Worm (Caenorhabditis elegans) whole organism, L4 larva: Measurements from ENCODE around the gene F25B3.4.

ENCODE experiments used
- F37D6.2 ChIP-seq: sonication (generic microtip); optimal IDR thresholded peaks from 2 replicates; lab custom pipeline; 2016; ENCODE audit warnings: mild to moderate bottlenecking, missing genetic modification characterization, missing compliant biosample characterization
- R02D3.7 ChIP-seq: fragments of 150-350 bp; sonication (generic microtip); optimal IDR thresholded peaks from 3 replicates; lab custom pipeline; 2014; ENCODE audit warnings: missing biosample characterization, missing genetic modification characterization
- T20F7.1 ChIP-seq: fragments of 200-800 bp; sonication (Bioruptor generic); optimal IDR thresholded peaks from 2 replicates; lab custom pipeline; 2018; ENCODE audit warnings: mild to moderate bottlenecking, missing genetic modification characterization, missing compliant biosample characterization
- T26A8.4 ChIP-seq: fragments of 200-800 bp; sonication (Bioruptor generic); IDR thresholded peaks from 2 replicates; pipeline ENCODE4 v1.3.6; 2022; ENCODE audit warnings: missing genetic modification characterization, missing compliant biosample characterization
- aha-1 ChIP-seq: fragments of 150-350 bp; peaks from one replicate; lab custom pipeline; 2014; ENCODE audit warnings: missing biosample characterization, missing genetic modification characterization
- attf-4 ChIP-seq: sonication (generic microtip); optimal IDR thresholded peaks from 3 replicates; lab custom pipeline; 2017; ENCODE audit warnings: missing biosample characterization, missing genetic modification characterization
- ceh-20 ChIP-seq: fragments of 200-800 bp; sonication (Bioruptor generic); IDR thresholded peaks from 2 replicates; pipeline ENCODE4 v1.3.6; 2022; ENCODE audit warnings: missing genetic modification reagents, missing genetic modification characterization, missing compliant biosample characterization
- ceh-28 ChIP-seq: fragments of 150-350 bp; optimal IDR thresholded peaks from 2 replicates; lab custom pipeline; 2014; ENCODE audit warnings: missing biosample characterization, missing genetic modification reagents, missing genetic modification characterization
- ces-1 ChIP-seq: fragments of 150-350 bp; sonication (generic microtip); optimal IDR thresholded peaks from 4 replicates; lab custom pipeline; 2014; ENCODE audit warnings: missing biosample characterization, missing genetic modification reagents, missing genetic modification characterization
- ctbp-1 ChIP-seq: fragments of 200-800 bp; sonication (Bioruptor generic); IDR thresholded peaks from 2 replicates; pipeline ENCODE4 v1.3.6; 2022; ENCODE audit warnings: missing genetic modification reagents, missing genetic modification characterization, missing compliant biosample characterization
- daf-16 ChIP-seq, 3 experiments: sonication (generic microtip); optimal IDR thresholded peaks; 2 replicates each; lab custom pipeline; 2016 to 2017; ENCODE audit warnings: missing genetic modification characterization in 3 of 3, missing genetic modification reagents in 3 of 3, mild to moderate bottlenecking in 2 of 3, missing compliant biosample characterization in 2 of 3, missing biosample characterization in 1 of 3, moderate library complexity in 1 of 3
- dpl-1 ChIP-seq: fragments of 150-350 bp; optimal IDR thresholded peaks from 2 replicates; lab custom pipeline; 2014; ENCODE audit warnings: missing biosample characterization, missing genetic modification reagents, missing genetic modification characterization
- duxl-1 ChIP-seq: sonication (generic microtip); optimal IDR thresholded peaks from 2 replicates; lab custom pipeline; 2016; ENCODE audit warnings: mild to moderate bottlenecking, missing genetic modification characterization, moderate library complexity, missing compliant biosample characterization; ENCODE audit not compliant: poor library complexity
- dve-1 ChIP-seq: sonication (generic microtip); optimal IDR thresholded peaks from 2 replicates; lab custom pipeline; 2017; ENCODE audit warnings: antibody characterized with exemption, mild to moderate bottlenecking, missing genetic modification characterization, missing compliant biosample characterization; ENCODE audit not compliant: insufficient read depth
- egl-43 ChIP-seq: fragments of 200-800 bp; sonication (Bioruptor generic); IDR thresholded peaks from 2 replicates; pipeline ENCODE4 v1.3.6; 2022; ENCODE audit warnings: missing genetic modification reagents, missing genetic modification characterization, missing compliant biosample characterization
- fos-1 ChIP-seq: fragments of 150-350 bp; optimal IDR thresholded peaks from 2 replicates; lab custom pipeline; 2014; ENCODE audit warnings: missing biosample characterization, missing genetic modification characterization
- hif-1 ChIP-seq, 2 experiments: sonication (generic microtip); optimal IDR thresholded peaks; 2 replicates each; lab custom pipeline; 2016 to 2017; ENCODE audit warnings: missing compliant biosample characterization in 2 of 2, missing genetic modification characterization in 2 of 2, missing genetic modification reagents in 2 of 2, missing genotype in 2 of 2, mild to moderate bottlenecking in 1 of 2
- hlh-11 ChIP-seq: fragments of 200-800 bp; sonication (Bioruptor generic); optimal IDR thresholded peaks from 2 replicates; lab custom pipeline; 2018; ENCODE audit warnings: mild to moderate bottlenecking, missing genetic modification characterization, missing compliant biosample characterization
- hlh-30 ChIP-seq: sonication (generic microtip); optimal IDR thresholded peaks from 2 replicates; lab custom pipeline; 2017; ENCODE audit warnings: antibody characterized with exemption, mild to moderate bottlenecking, missing genetic modification characterization, missing compliant biosample characterization; ENCODE audit not compliant: insufficient read depth
- lin-13 ChIP-seq: fragments of 150-350 bp; optimal IDR thresholded peaks from 2 replicates; lab custom pipeline; 2014; ENCODE audit warnings: missing biosample characterization, missing genetic modification reagents, missing genetic modification characterization
- lin-15B ChIP-seq: fragments of 150-350 bp; sonication (generic microtip); optimal IDR thresholded peaks from 3 replicates; lab custom pipeline; 2014; ENCODE audit warnings: missing biosample characterization, missing genetic modification characterization
- lin-29 ChIP-seq: fragments of 200-800 bp; sonication (Bioruptor generic); IDR thresholded peaks from 2 replicates; pipeline ENCODE4 v1.3.6; 2022; ENCODE audit warnings: missing genetic modification reagents, missing genetic modification characterization, missing compliant biosample characterization
- lin-38 ChIP-seq: fragments of 200-800 bp; sonication (Bioruptor generic); IDR thresholded peaks from 2 replicates; pipeline ENCODE4 v1.3.6; 2022; ENCODE audit warnings: missing genetic modification reagents, missing genetic modification characterization, missing compliant biosample characterization
- lir-3 ChIP-seq: sonication (generic microtip); optimal IDR thresholded peaks from 2 replicates; lab custom pipeline; 2016; ENCODE audit warnings: mild to moderate bottlenecking, missing genetic modification characterization, missing compliant biosample characterization
- lsy-2 ChIP-seq, 2 experiments: fragments of 150-350 bp in 1 of 2; sonication (generic microtip) in 1 of 2; optimal IDR thresholded peaks; 2 replicates each; lab custom pipeline; 2014 to 2017; ENCODE audit warnings: missing biosample characterization in 2 of 2, missing genetic modification characterization in 2 of 2
- mdt-29 ChIP-seq: fragments of 200-800 bp; sonication (Bioruptor generic); IDR thresholded peaks from 2 replicates; pipeline ENCODE4 v1.3.6; 2022; ENCODE audit warnings: missing genetic modification reagents, missing genetic modification characterization, missing compliant biosample characterization
- mep-1 ChIP-seq: fragments of 150-350 bp; sonication (generic microtip); optimal IDR thresholded peaks from 3 replicates; lab custom pipeline; 2014; ENCODE audit warnings: missing biosample characterization, missing genetic modification characterization
- mes-2 ChIP-seq: sonication (generic microtip); optimal IDR thresholded peaks from 2 replicates; lab custom pipeline; 2016; ENCODE audit warnings: missing genotype, mild to moderate bottlenecking, missing genetic modification characterization, missing compliant biosample characterization; ENCODE audit not compliant: poor library complexity, severe bottlenecking
- nhr-10 ChIP-seq: fragments of 150-350 bp; optimal IDR thresholded peaks from 2 replicates; lab custom pipeline; 2014; ENCODE audit warnings: missing biosample characterization, missing genetic modification characterization
- nhr-11 ChIP-seq: fragments of 150-350 bp; optimal IDR thresholded peaks from 2 replicates; lab custom pipeline; 2014; ENCODE audit warnings: missing biosample characterization, missing genetic modification characterization
- nhr-237 ChIP-seq: sonication (generic microtip); optimal IDR thresholded peaks from 2 replicates; lab custom pipeline; 2017; ENCODE audit warnings: missing biosample characterization, missing genetic modification characterization
- nhr-48 ChIP-seq: sonication (generic microtip); optimal IDR thresholded peaks from 2 replicates; lab custom pipeline; 2016; ENCODE audit warnings: mild to moderate bottlenecking, missing genetic modification characterization, missing compliant biosample characterization
- nhr-77 ChIP-seq: fragments of 150-350 bp; optimal IDR thresholded peaks from 2 replicates; lab custom pipeline; 2014; ENCODE audit warnings: missing biosample characterization, missing genetic modification characterization
- pha-4 ChIP-seq, 2 experiments: fragments of 150-350 bp in 1 of 2; fragments of 200-800 bp in 1 of 2; sonication (Bioruptor generic) in 1 of 2; IDR thresholded peaks in 1 of 2; optimal IDR thresholded peaks in 1 of 2; 2 replicates each; pipeline versions ENCODE4 v1.3.6 to Lab custom; 2014 to 2022; ENCODE audit warnings: missing genetic modification characterization in 2 of 2, missing genetic modification reagents in 2 of 2, missing biosample characterization in 1 of 2, missing compliant biosample characterization in 1 of 2
- pqm-1 ChIP-seq: sonication (generic microtip); optimal IDR thresholded peaks from 2 replicates; lab custom pipeline; 2017; ENCODE audit warnings: missing biosample characterization, missing genetic modification characterization
- rbr-2 ChIP-seq: sonication (generic microtip); optimal IDR thresholded peaks from 2 replicates; lab custom pipeline; 2016; ENCODE audit warnings: missing genotype, missing genetic modification characterization, missing compliant biosample characterization
- saeg-2 ChIP-seq: fragments of 200-800 bp; sonication (Bioruptor generic); IDR thresholded peaks from 2 replicates; pipeline ENCODE4 v1.3.6; 2022; ENCODE audit warnings: missing genetic modification reagents, missing genetic modification characterization, missing compliant biosample characterization
- sdz-12 ChIP-seq: fragments of 200-800 bp; sonication (Bioruptor generic); optimal IDR thresholded peaks from 2 replicates; lab custom pipeline; 2018; ENCODE audit warnings: mild to moderate bottlenecking, missing genetic modification characterization, missing compliant biosample characterization
- set-16 ChIP-seq: fragments of 200-800 bp; sonication (Bioruptor generic); IDR thresholded peaks from 2 replicates; pipeline ENCODE4 v1.3.6; 2022; ENCODE audit warnings: missing genetic modification reagents, missing genetic modification characterization, missing compliant biosample characterization
- snpc-1.2 ChIP-seq: fragments of 200-800 bp; sonication (Bioruptor generic); IDR thresholded peaks from 2 replicates; pipeline ENCODE4 v1.3.6; 2022; ENCODE audit warnings: missing genetic modification reagents, missing genetic modification characterization, missing compliant biosample characterization
- spr-1 ChIP-seq: sonication (generic microtip); optimal IDR thresholded peaks from 2 replicates; lab custom pipeline; 2016; ENCODE audit warnings: mild to moderate bottlenecking, missing genetic modification characterization, missing compliant biosample characterization
- spr-3 ChIP-seq: fragments of 200-800 bp; sonication (Bioruptor generic); optimal IDR thresholded peaks from 2 replicates; lab custom pipeline; 2018; ENCODE audit warnings: mild to moderate bottlenecking, missing genetic modification characterization, missing compliant biosample characterization
- tag-97 ChIP-seq: fragments of 200-800 bp; sonication (Bioruptor generic); IDR thresholded peaks from 2 replicates; pipeline ENCODE4 v1.3.6; 2022; ENCODE audit warnings: missing genetic modification characterization, missing compliant biosample characterization
- unc-130 ChIP-seq: sonication (generic microtip); optimal IDR thresholded peaks from 2 replicates; lab custom pipeline; 2016; ENCODE audit warnings: missing genetic modification reagents, missing genetic modification characterization, missing compliant biosample characterization
- unc-39 ChIP-seq: sonication (generic microtip); optimal IDR thresholded peaks from 2 replicates; lab custom pipeline; 2017; ENCODE audit warnings: missing biosample characterization, missing genetic modification characterization
- vab-7 ChIP-seq: fragments of 200-800 bp; sonication (Bioruptor generic); IDR thresholded peaks from 2 replicates; pipeline ENCODE4 v1.3.6; 2022; ENCODE audit warnings: missing genetic modification reagents, missing genetic modification characterization, missing compliant biosample characterization
- zag-1 ChIP-seq: fragments of 150-350 bp; optimal IDR thresholded peaks from 2 replicates; lab custom pipeline; 2014; ENCODE audit warnings: missing biosample characterization, missing genetic modification characterization
- zfp-2 ChIP-seq: sonication (generic microtip); optimal IDR thresholded peaks from 2 replicates; lab custom pipeline; 2016; ENCODE audit warnings: mild to moderate bottlenecking, missing genetic modification characterization, missing compliant biosample characterization
- zip-2 ChIP-seq: fragments of 150-350 bp; optimal IDR thresholded peaks from 2 replicates; lab custom pipeline; 2014; ENCODE audit warnings: missing biosample characterization, missing genetic modification characterization
- ztf-11 ChIP-seq: fragments of 150-350 bp; optimal IDR thresholded peaks from 2 replicates; lab custom pipeline; 2014; ENCODE audit warnings: missing biosample characterization, missing genetic modification characterization
- ztf-7 ChIP-seq: fragments of 150-350 bp; optimal IDR thresholded peaks from 2 replicates; lab custom pipeline; 2014; ENCODE audit warnings: missing biosample characterization, missing genetic modification characterization

The F25B3.4 gene

ce11 chrV:9544176-9544632, 24.4 kb downstream of the F25B3.4 start, which contains the start of gene mdf-1 (continued):
- TF ChIP-seq daf-16 (GFP tag; optimal IDR thresholded peaks at IDR 0.05; lab: Kevin White, UChicago) (no peak), daf-16 (tag; optimal IDR thresholded peaks at IDR 0.05; lab: Kevin White, UChicago) (peak; percentile 49), lsy-2 (tag; optimal IDR thresholded peaks at IDR 0.05; lab: Kevin White, UChicago) (peak; percentile 21 to 86), mdt-29 (no peak), zip-2 (no peak), unc-130 (GFP tag; lab: Kevin White, UChicago) (no peak), spr-1 (peak; percentile 47), rbr-2 (tag; lab: Kevin White, UChicago) (peak; percentile 57), dpl-1 (GFP tag; lab: Kevin White, UChicago) (peak; percentile 91), F37D6.2 (peak; percentile 23), lir-3 (tag; lab: Kevin White, UChicago) (no peak), set-16 (GFP tag; lab: Robert Waterston, UW) (no peak), sdz-12 (GFP tag; lab: Kevin White, UChicago) (no peak), ceh-20 (GFP tag; lab: Robert Waterston, UW) (no peak), mep-1 (tag; lab: Kevin White, UChicago) (peak; percentile 90), attf-4 (tag; lab: Kevin White, UChicago) (no peak), T20F7.1 (peak; percentile 63), T26A8.4 (peak; percentile 60; the same call in 1 of the 2 replicates), duxl-1 (tag; lab: Kevin White, UChicago) (no peak), R02D3.7 (tag; lab: Kevin White, UChicago) (no peak), dve-1 (peak; percentile 75), lin-29 (GFP tag; lab: Robert Waterston, UW) (no peak), nhr-77 (tag; lab: Kevin White, UChicago) (peak; percentile 82), ces-1 (GFP tag; lab: Kevin White, UChicago) (no peak), ceh-28 (tag; lab: Kevin White, UChicago) (no peak), hlh-11 (tag; lab: Kevin White, UChicago) (peak; percentile 64), tag-97 (GFP tag; lab: Robert Waterston, UW) (no peak), hlh-30 (tag; lab: Kevin White, UChicago) (peak; percentile 58), pha-4 (GFP tag; IDR thresholded peaks at IDR 0.05; lab: Robert Waterston, UW) (0 out of 2 replicates have a peak, but pooled peaks have one; percentile 43), pha-4 (tag; optimal IDR thresholded peaks at IDR 0.05; lab: Kevin White, UChicago) (peak; percentile 38), fos-1 (no peak), zag-1 (tag; lab: Kevin White, UChicago) (no peak), ztf-11 (tag; lab: Kevin White, UChicago) (no peak), ctbp-1 (GFP tag; lab: Robert Waterston, UW) (no peak), mes-2 (tag; lab: Kevin White, UChicago) (peak; percentile 91), nhr-11 (tag; lab: Kevin White, UChicago) (peak; percentile 26), egl-43 (GFP tag; lab: Robert Waterston, UW) (no peak), spr-3 (GFP tag; lab: Kevin White, UChicago) (no peak), ztf-7 (tag; lab: Kevin White, UChicago) (no peak), unc-39 (tag; lab: Kevin White, UChicago) (no peak), saeg-2 (no peak), snpc-1.2 (GFP tag; lab: Robert Waterston, UW) (no peak), lin-15B (tag; lab: Kevin White, UChicago) (no peak), nhr-237 (tag; lab: Kevin White, UChicago) (no peak), hif-1 (tag; optimal IDR thresholded peaks at IDR 0.05; lab: Kevin White, UChicago) (peak in 1 of 2 experiments; percentile 33), nhr-10 (tag; lab: Kevin White, UChicago) (peak; percentile 5), nhr-48 (tag; lab: Kevin White, UChicago) (no peak), aha-1 (peak; percentile 87), vab-7 (GFP tag; lab: Robert Waterston, UW) (no peak), lin-38 (GFP tag; lab: Robert Waterston, UW) (peak; percentile 61), lin-13 (GFP tag; lab: Kevin White, UChicago) (peak; percentile 54), pqm-1 (tag; lab: Kevin White, UChicago) (no peak), zfp-2 (tag; lab: Kevin White, UChicago) (no peak)
